Worm (Caenorhabditis elegans) whole organism, late embryonic: ENCODE measurements around the gene idpp-11.

Source experiments
- C38D4.7 ChIP-seq: fragments of 200-800 bp; sonication (Bioruptor generic); optimal IDR thresholded peaks from 2 replicates; lab custom pipeline; 2018; ENCODE audit warnings: mild to moderate bottlenecking, missing genetic modification characterization, moderate library complexity, missing compliant biosample characterization
- K02D7.2 ChIP-seq: sonication (generic microtip); optimal IDR thresholded peaks from 2 replicates; lab custom pipeline; 2017; ENCODE audit warnings: mild to moderate bottlenecking, missing genetic modification characterization, missing compliant biosample characterization
- K09A11.1 ChIP-seq: sonication (generic microtip); optimal IDR thresholded peaks from 2 replicates; lab custom pipeline; 2017; ENCODE audit warnings: antibody characterized with exemption, mild to moderate bottlenecking, missing genetic modification characterization, missing compliant biosample characterization; ENCODE audit not compliant: insufficient read depth
- T23F11.4 ChIP-seq: fragments of 200-800 bp; sonication (Bioruptor generic); optimal IDR thresholded peaks from 2 replicates; lab custom pipeline; 2018; ENCODE audit warnings: mild to moderate bottlenecking, missing genetic modification characterization, missing compliant biosample characterization
- Y22D7AL.16 ChIP-seq: sonication (generic microtip); optimal IDR thresholded peaks from 2 replicates; lab custom pipeline; 2016; ENCODE audit warnings: missing genetic modification characterization, missing compliant biosample characterization
- ahr-1 ChIP-seq: sonication (generic microtip); optimal IDR thresholded peaks from 2 replicates; lab custom pipeline; 2016; ENCODE audit warnings: missing genetic modification characterization, missing compliant biosample characterization
- ama-1 ChIP-seq: fragments of 150-350 bp; optimal IDR thresholded peaks from 2 replicates; lab custom pipeline; 2014
- ceh-14 ChIP-seq: sonication (generic microtip); optimal IDR thresholded peaks from 2 replicates; lab custom pipeline; 2016; ENCODE audit warnings: missing genotype, missing genetic modification characterization, missing compliant biosample characterization
- ceh-18 ChIP-seq: sonication (generic microtip); optimal IDR thresholded peaks from 2 replicates; lab custom pipeline; 2016; ENCODE audit warnings: missing genetic modification characterization, missing compliant biosample characterization
- ceh-19 ChIP-seq: fragments of 200-800 bp; sonication (Bioruptor generic); optimal IDR thresholded peaks from 2 replicates; lab custom pipeline; 2018; ENCODE audit warnings: mild to moderate bottlenecking, missing genetic modification characterization, missing compliant biosample characterization
- ceh-2 ChIP-seq: sonication (generic microtip); optimal IDR thresholded peaks from 2 replicates; lab custom pipeline; 2016; ENCODE audit warnings: missing genotype, missing genetic modification characterization, missing compliant biosample characterization
- ceh-22 ChIP-seq: sonication (generic microtip); optimal IDR thresholded peaks from 2 replicates; lab custom pipeline; 2017; ENCODE audit warnings: missing biosample characterization, missing genetic modification characterization
- ceh-30 ChIP-seq: fragments of 150-350 bp; optimal IDR thresholded peaks from 2 replicates; lab custom pipeline; 2014; ENCODE audit warnings: missing biosample characterization, missing genetic modification characterization
- ceh-31 ChIP-seq: sonication (generic microtip); optimal IDR thresholded peaks from 2 replicates; lab custom pipeline; 2016; ENCODE audit warnings: missing genetic modification characterization, missing compliant biosample characterization
- ceh-34 ChIP-seq: sonication (generic microtip); optimal IDR thresholded peaks from 2 replicates; lab custom pipeline; 2016; ENCODE audit warnings: mild to moderate bottlenecking, missing genetic modification characterization, missing compliant biosample characterization
- ceh-45 ChIP-seq: fragments of 200-800 bp; sonication (Bioruptor generic); IDR thresholded peaks from 2 replicates; pipeline ENCODE4 v1.3.6; 2022; ENCODE audit warnings: missing genetic modification reagents, missing genetic modification characterization, missing compliant biosample characterization
- ceh-48 ChIP-seq: sonication (generic microtip); optimal IDR thresholded peaks from 2 replicates; lab custom pipeline; 2016; ENCODE audit warnings: missing genetic modification characterization, inconsistent platforms, missing compliant biosample characterization
- ceh-9 ChIP-seq: sonication (generic microtip); optimal IDR thresholded peaks from 2 replicates; lab custom pipeline; 2016; ENCODE audit warnings: mild to moderate bottlenecking, missing genetic modification characterization, inconsistent platforms, missing compliant biosample characterization
- dmd-4 ChIP-seq: sonication (generic microtip); optimal IDR thresholded peaks from 2 replicates; lab custom pipeline; 2016; ENCODE audit warnings: borderline replicate concordance, missing genetic modification characterization, missing compliant biosample characterization
- dve-1 ChIP-seq: sonication (generic microtip); optimal IDR thresholded peaks from 2 replicates; lab custom pipeline; 2017; ENCODE audit warnings: antibody characterized with exemption, mild to moderate bottlenecking, missing genetic modification characterization, missing compliant biosample characterization
- elt-2 ChIP-seq: sonication (generic microtip); optimal IDR thresholded peaks from 2 replicates; lab custom pipeline; 2016; ENCODE audit warnings: missing genetic modification reagents, missing genetic modification characterization, missing compliant biosample characterization
- elt-4 ChIP-seq: sonication (generic microtip); optimal IDR thresholded peaks from 2 replicates; lab custom pipeline; 2016; ENCODE audit warnings: missing genetic modification characterization, missing compliant biosample characterization
- ets-4 ChIP-seq: sonication (generic microtip); optimal IDR thresholded peaks from 2 replicates; lab custom pipeline; 2016; ENCODE audit warnings: missing genetic modification characterization, missing compliant biosample characterization
- eyg-1 ChIP-seq: sonication (generic microtip); optimal IDR thresholded peaks from 2 replicates; lab custom pipeline; 2016; ENCODE audit warnings: missing genotype, missing genetic modification characterization, missing compliant biosample characterization
- fax-1 ChIP-seq: sonication (generic microtip); optimal IDR thresholded peaks from 2 replicates; lab custom pipeline; 2016; ENCODE audit warnings: missing genotype, missing genetic modification characterization, missing compliant biosample characterization
- fkh-10 ChIP-seq: fragments of 150-350 bp; optimal IDR thresholded peaks from 2 replicates; lab custom pipeline; 2014; ENCODE audit warnings: missing biosample characterization, missing genetic modification reagents, missing genetic modification characterization
- fkh-6 ChIP-seq: sonication (generic microtip); optimal IDR thresholded peaks from 2 replicates; lab custom pipeline; 2016; ENCODE audit warnings: missing genetic modification characterization, missing compliant biosample characterization
- gmeb-2 ChIP-seq: sonication (generic microtip); optimal IDR thresholded peaks from 2 replicates; lab custom pipeline; 2016; ENCODE audit warnings: missing genetic modification characterization, inconsistent platforms, missing compliant biosample characterization
- hlh-30 ChIP-seq: sonication (generic microtip); optimal IDR thresholded peaks from 2 replicates; lab custom pipeline; 2017; ENCODE audit warnings: antibody characterized with exemption, missing genetic modification characterization, missing compliant biosample characterization; ENCODE audit not compliant: insufficient read depth
- hlh-6 ChIP-seq: sonication (generic microtip); optimal IDR thresholded peaks from 2 replicates; lab custom pipeline; 2016; ENCODE audit warnings: missing genotype, missing genetic modification characterization, missing compliant biosample characterization
- hlh-8 ChIP-seq: sonication (generic microtip); optimal IDR thresholded peaks from 2 replicates; lab custom pipeline; 2016; ENCODE audit warnings: missing genotype, missing genetic modification characterization, missing compliant biosample characterization
- lim-6 ChIP-seq: sonication (generic microtip); optimal IDR thresholded peaks from 2 replicates; lab custom pipeline; 2016; ENCODE audit warnings: missing genetic modification characterization, missing compliant biosample characterization
- lin-11 ChIP-seq: fragments of 200-800 bp; sonication (Bioruptor generic); optimal IDR thresholded peaks from 2 replicates; lab custom pipeline; 2018; ENCODE audit warnings: mild to moderate bottlenecking, missing genetic modification characterization, missing compliant biosample characterization
- nhr-11 ChIP-seq: fragments of 150-350 bp; optimal IDR thresholded peaks from 2 replicates; lab custom pipeline; 2014; ENCODE audit warnings: missing biosample characterization, missing genetic modification characterization
- nhr-232 ChIP-seq: sonication (generic microtip); optimal IDR thresholded peaks from 2 replicates; lab custom pipeline; 2016; ENCODE audit warnings: missing genetic modification characterization, missing compliant biosample characterization
- odd-2 ChIP-seq: sonication (generic microtip); optimal IDR thresholded peaks from 2 replicates; lab custom pipeline; 2017; ENCODE audit warnings: antibody characterized with exemption, mild to moderate bottlenecking, missing genetic modification characterization, missing compliant biosample characterization
- pag-3 ChIP-seq: sonication (generic microtip); optimal IDR thresholded peaks from 2 replicates; lab custom pipeline; 2016; ENCODE audit warnings: missing compliant biosample characterization, missing genetic modification characterization, borderline replicate concordance
- pat-9 ChIP-seq: fragments of 200-800 bp; sonication (Bioruptor generic); optimal IDR thresholded peaks from 2 replicates; lab custom pipeline; 2018; ENCODE audit warnings: mild to moderate bottlenecking, missing genetic modification characterization, moderate library complexity, missing compliant biosample characterization
- pax-1 ChIP-seq: fragments of 150-350 bp; optimal IDR thresholded peaks from 2 replicates; lab custom pipeline; 2014; ENCODE audit warnings: missing biosample characterization, missing genetic modification characterization
- pha-2 ChIP-seq: sonication (generic microtip); optimal IDR thresholded peaks from 2 replicates; lab custom pipeline; 2017; ENCODE audit warnings: mild to moderate bottlenecking, missing genetic modification characterization, missing compliant biosample characterization
- pha-4 ChIP-seq: fragments of 150-350 bp; optimal IDR thresholded peaks from 2 replicates; lab custom pipeline; 2018; ENCODE audit warnings: missing biosample characterization, missing genetic modification reagents, missing genetic modification characterization
- pqm-1 ChIP-seq: sonication (generic microtip); optimal IDR thresholded peaks from 2 replicates; lab custom pipeline; 2016; ENCODE audit warnings: missing genetic modification characterization, missing compliant biosample characterization
- ref-2 ChIP-seq: sonication (generic microtip); optimal IDR thresholded peaks from 2 replicates; lab custom pipeline; 2016; ENCODE audit warnings: missing genetic modification characterization, missing compliant biosample characterization
- sox-2 ChIP-seq: fragments of 200-800 bp; sonication (Bioruptor generic); IDR thresholded peaks from 2 replicates; pipeline ENCODE4 v1.3.6; 2022; ENCODE audit warnings: missing genetic modification reagents, missing genetic modification characterization, missing compliant biosample characterization
- sox-4 ChIP-seq: sonication (generic microtip); optimal IDR thresholded peaks from 2 replicates; lab custom pipeline; 2017; ENCODE audit warnings: mild to moderate bottlenecking, missing genetic modification characterization, inconsistent platforms, missing compliant biosample characterization
- syd-9 ChIP-seq: sonication (generic microtip); optimal IDR thresholded peaks from 2 replicates; lab custom pipeline; 2016; ENCODE audit warnings: mild to moderate bottlenecking, missing genetic modification characterization, moderate library complexity, missing compliant biosample characterization
- tbx-2 ChIP-seq: sonication (generic microtip); optimal IDR thresholded peaks from 2 replicates; lab custom pipeline; 2016; ENCODE audit warnings: missing genetic modification characterization, missing compliant biosample characterization
- unc-86 ChIP-seq: sonication (generic microtip); optimal IDR thresholded peaks from 2 replicates; lab custom pipeline; 2016; ENCODE audit warnings: missing genetic modification characterization, missing compliant biosample characterization
- zip-5 ChIP-seq: sonication (generic microtip); optimal IDR thresholded peaks from 2 replicates; lab custom pipeline; 2016; ENCODE audit warnings: missing genetic modification characterization, missing compliant biosample characterization
- ztf-16 ChIP-seq: sonication (generic microtip); optimal IDR thresholded peaks from 2 replicates; lab custom pipeline; 2017; ENCODE audit warnings: missing genetic modification characterization, missing compliant biosample characterization

The idpp-11 gene

ce11 chrX:7817555-7817954 lies 24.8 kb upstream of the idpp-11 start:
- TF ChIP-seq ceh-30 (tag; lab: Kevin White, UChicago) (no peak), pqm-1 (tag; lab: Kevin White, UChicago) (no peak), ahr-1 (tag; lab: Kevin White, UChicago) (no peak), unc-86 (tag; lab: Kevin White, UChicago) (no peak), ceh-18 (no peak), pha-2 (tag; lab: Kevin White, UChicago) (no peak), syd-9 (no peak), K09A11.1 (tag; lab: Kevin White, UChicago) (no peak), C38D4.7 (GFP tag; lab: Kevin White, UChicago) (no peak), ceh-48 (tag; lab: Kevin White, UChicago) (no peak)

ce11 chrX:7823108-7823704 lies 19.1 kb upstream of the idpp-11 start, which contains the start of gene eef-1A.2:
eef-1A.2 (plus strand) TSS chrX:7823654.
- TF ChIP-seq pag-3 (tag; lab: Kevin White, UChicago) (peak; percentile 31), unc-86 (tag; lab: Kevin White, UChicago) (peak; percentile 12), nhr-232 (tag; lab: Kevin White, UChicago) (no peak), pat-9 (no peak), dmd-4 (tag; lab: Kevin White, UChicago) (peak; percentile 51), sox-4 (tag; lab: Kevin White, UChicago) (no peak), K02D7.2 (tag; lab: Kevin White, UChicago) (no peak), lin-11 (no peak), hlh-6 (no peak), fkh-10 (GFP tag; lab: Kevin White, UChicago) (no peak), ahr-1 (tag; lab: Kevin White, UChicago) (no peak), ceh-19 (GFP tag; lab: Kevin White, UChicago) (no peak), ceh-48 (tag; lab: Kevin White, UChicago) (peak; percentile 32), elt-2 (tag; lab: Kevin White, UChicago) (peak; percentile 79), ceh-30 (tag; lab: Kevin White, UChicago) (no peak), ceh-34 (tag; lab: Kevin White, UChicago) (peak; percentile 80), odd-2 (tag; lab: Kevin White, UChicago) (no peak), syd-9 (no peak), T23F11.4 (GFP tag; lab: Kevin White, UChicago) (no peak), pha-4 (no peak), eyg-1 (tag; lab: Kevin White, UChicago) (peak; percentile 60), C38D4.7 (GFP tag; lab: Kevin White, UChicago) (no peak), ref-2 (tag; lab: Kevin White, UChicago) (peak; percentile 81), pha-2 (tag; lab: Kevin White, UChicago) (peak; percentile 45), ama-1 (no peak), dve-1 (tag; lab: Kevin White, UChicago) (peak; percentile 80), ceh-22 (tag; lab: Kevin White, UChicago) (peak; percentile 57), ceh-45 (GFP tag; lab: Robert Waterston, UW) (no peak), ceh-9 (tag; lab: Kevin White, UChicago) (no peak), ets-4 (no peak), pax-1 (tag; lab: Kevin White, UChicago) (no peak), Y22D7AL.16 (tag; lab: Kevin White, UChicago) (no peak), ztf-16 (no peak), hlh-30 (peak; percentile 87), tbx-2 (tag; lab: Kevin White, UChicago) (peak; percentile 87), elt-4 (tag; lab: Kevin White, UChicago) (no peak), gmeb-2 (tag; lab: Kevin White, UChicago) (peak; percentile 7), ceh-31 (tag; lab: Kevin White, UChicago) (peak; percentile 88), ceh-2 (peak; percentile 29), ceh-14 (peak; percentile 60), sox-2 (GFP tag; lab: Robert Waterston, UW) (no peak), zip-5 (tag; lab: Kevin White, UChicago) (no peak), hlh-8 (tag; lab: Kevin White, UChicago) (no peak), lim-6 (tag; lab: Kevin White, UChicago) (no peak), fax-1 (no peak), pqm-1 (tag; lab: Kevin White, UChicago) (no peak), fkh-6 (tag; lab: Kevin White, UChicago) (no peak), nhr-11 (tag; lab: Kevin White, UChicago) (no peak)
